Fruit fly (Drosophila melanogaster) Kc167 (cell line): ENCODE measurements around the gene CG17982.

Source experiments
- Myc ChIP-seq: fragments of >200 bp; optimal IDR thresholded peaks from 2 replicates; lab custom pipeline; 2017; ENCODE audit warnings: missing external identifiers
- Sin3A ChIP-seq: fragments of >200 bp; optimal IDR thresholded peaks from 2 replicates; lab custom pipeline; 2018; ENCODE audit warnings: missing external identifiers
- h ChIP-seq: fragments of >200 bp; optimal IDR thresholded peaks from 3 replicates; lab custom pipeline; 2018; ENCODE audit warnings: missing external identifiers
- insv ChIP-seq: fragments of >200 bp; optimal IDR thresholded peaks from 3 replicates; lab custom pipeline; 2018; ENCODE audit warnings: missing external identifiers
- psq ChIP-seq: fragments of >200 bp; optimal IDR thresholded peaks from 2 replicates; lab custom pipeline; 2017; ENCODE audit warnings: missing external identifiers
- ttk ChIP-seq: sonication (Bioruptor generic); optimal IDR thresholded peaks from 2 replicates; lab custom pipeline; 2017; ENCODE audit warnings: missing external identifiers

Gene CG17982

dm6 chrX:8143537-8143936 is at the start of gene CG17982:
CG17982 (minus strand) TSS chrX:8143835.
- TF ChIP-seq Myc, result no peak
- peak; percentile 13 for TF ChIP-seq psq

- TF ChIP-seq Sin3A, result no peak
- TF ChIP-seq Myc, result no peak
- no peak for TF ChIP-seq ttk (lab: Kevin White, UChicago)
- TF ChIP-seq h, result no peak
- no peak for TF ChIP-seq insv (lab: Kevin White, UChicago)
- no peak for TF ChIP-seq psq
Measured at dm6 chrX:8193017-8193556, 49.5 kb upstream of the CG17982 start.

dm6 chrX:8192191-8192590 is 48.6 kb upstream of the CG17982 start:
- TF ChIP-seq Myc (no peak), insv (lab: Kevin White, UChicago) (no peak), ttk (lab: Kevin White, UChicago) (no peak), Sin3A (no peak), psq (no peak), h (no peak)

dm6 chrX:8179858-8180257 is 36.2 kb upstream of the CG17982 start:
- TF ChIP-seq h, result no peak
- no peak for TF ChIP-seq psq
- TF ChIP-seq Myc, result no peak
- no peak for TF ChIP-seq Sin3A
- TF ChIP-seq insv (lab: Kevin White, UChicago), result no peak
- no peak for TF ChIP-seq ttk (lab: Kevin White, UChicago)

dm6 chrX:8178989-8179388 is 35.4 kb upstream of the CG17982 start:
- no peak for TF ChIP-seq Myc
- TF ChIP-seq psq, result no peak
- TF ChIP-seq h, result no peak
- TF ChIP-seq Sin3A, result no peak
- TF ChIP-seq ttk (lab: Kevin White, UChicago), result no peak
- no peak for TF ChIP-seq insv (lab: Kevin White, UChicago)

- TF ChIP-seq insv (lab: Kevin White, UChicago) (no peak), h (no peak), Sin3A (no peak), psq (no peak), ttk (lab: Kevin White, UChicago) (no peak), Myc (no peak)
Measured at dm6 chrX:8178165-8178955, 34.7 kb upstream of the CG17982 start, which contains the start of gene sdt. sdt (plus strand) TSS chrX:8178549.

dm6 chrX:8177742-8178141 is 34.1 kb upstream of the CG17982 start:
- no peak for TF ChIP-seq h

- no peak for TF ChIP-seq insv (lab: Kevin White, UChicago)
- no peak for TF ChIP-seq Myc
- no peak for TF ChIP-seq ttk (lab: Kevin White, UChicago)
- TF ChIP-seq psq, result no peak
Measured at dm6 chrX:8177030-8177349, 33.4 kb upstream of the CG17982 start, which contains the start of gene slpr. slpr (minus strand) TSS chrX:8177185.

- TF ChIP-seq insv (lab: Kevin White, UChicago), result no peak
- TF ChIP-seq psq, result no peak
- no peak for TF ChIP-seq h
- TF ChIP-seq Myc, result no peak
- TF ChIP-seq Sin3A, result no peak
- TF ChIP-seq ttk (lab: Kevin White, UChicago), result no peak
Measured at dm6 chrX:8176291-8177029, 32.8 kb upstream of the CG17982 start.

- TF ChIP-seq insv (lab: Kevin White, UChicago), result no peak
- TF ChIP-seq Myc, result no peak
- TF ChIP-seq psq, result no peak
- no peak for TF ChIP-seq ttk (lab: Kevin White, UChicago)
- TF ChIP-seq h, result no peak
Measured at dm6 chrX:8170166-8170565, 26.5 kb upstream of the CG17982 start, which contains the start of gene CG2278. CG2278 (minus strand) TSS chrX:8170266.

- no peak for TF ChIP-seq Myc
- TF ChIP-seq ttk (lab: Kevin White, UChicago), result no peak
- TF ChIP-seq h, result no peak
- TF ChIP-seq Sin3A, result no peak
- TF ChIP-seq insv (lab: Kevin White, UChicago), result no peak
- no peak for TF ChIP-seq psq
Measured at dm6 chrX:8165608-8166007, 22.0 kb upstream of the CG17982 start, which contains the start of gene Or7a. Or7a (minus strand) TSS chrX:8165708.

- TF ChIP-seq psq (no peak), insv (lab: Kevin White, UChicago) (no peak), Myc (no peak), ttk (lab: Kevin White, UChicago) (no peak), h (no peak), Sin3A (no peak)
Measured at dm6 chrX:8163452-8163851, 19.8 kb upstream of the CG17982 start.

- no peak for TF ChIP-seq h
- TF ChIP-seq ttk (lab: Kevin White, UChicago), result no peak
- no peak for TF ChIP-seq Sin3A
- TF ChIP-seq insv (lab: Kevin White, UChicago), result no peak
- no peak for TF ChIP-seq psq
- no peak for TF ChIP-seq Myc
Measured at dm6 chrX:8162692-8163091, 19.1 kb upstream of the CG17982 start, which contains the start of gene CG10761. CG10761 (minus strand) TSS chrX:8162792.
